Worm (Caenorhabditis elegans) whole organism, L2 larva: Measurements from ENCODE around the gene lurp-3.

ENCODE experiments used
- alr-1 ChIP-seq: fragments of 150-350 bp; optimal IDR thresholded peaks from 2 replicates; lab custom pipeline; 2014; ENCODE audit warnings: missing biosample characterization, missing genetic modification characterization
- ama-1 ChIP-seq: fragments of 150-350 bp; optimal IDR thresholded peaks from 2 replicates; lab custom pipeline; 2018; ENCODE audit warnings: inconsistent platforms
- elt-1 ChIP-seq: fragments of 150-350 bp; optimal IDR thresholded peaks from 2 replicates; lab custom pipeline; 2014; ENCODE audit warnings: missing biosample characterization, missing genetic modification characterization
- fos-1 ChIP-seq: fragments of 150-350 bp; optimal IDR thresholded peaks from 2 replicates; lab custom pipeline; 2014; ENCODE audit warnings: missing biosample characterization, missing genetic modification characterization
- nhr-11 ChIP-seq: fragments of 150-350 bp; optimal IDR thresholded peaks from 2 replicates; lab custom pipeline; 2014; ENCODE audit warnings: missing biosample characterization, missing genetic modification characterization
- nhr-25 ChIP-seq: fragments of 150-350 bp; sonication (generic microtip); optimal IDR thresholded peaks from 3 replicates; lab custom pipeline; 2014; ENCODE audit warnings: missing biosample characterization, missing genetic modification characterization
- snpc-4 ChIP-seq: fragments of 150-350 bp; optimal IDR thresholded peaks from 2 replicates; lab custom pipeline; 2014; ENCODE audit warnings: missing biosample characterization, missing genetic modification characterization
- unc-39 ChIP-seq: fragments of 150-350 bp; optimal IDR thresholded peaks from 2 replicates; lab custom pipeline; 2014; ENCODE audit warnings: missing biosample characterization, missing genetic modification characterization
- unc-62 ChIP-seq: fragments of 150-350 bp; optimal IDR thresholded peaks from 2 replicates; lab custom pipeline; 2014; ENCODE audit warnings: missing biosample characterization, missing genetic modification reagents, missing genetic modification characterization
- ztf-11 ChIP-seq: sonication (generic microtip); optimal IDR thresholded peaks from 2 replicates; lab custom pipeline; 2017; ENCODE audit warnings: missing biosample characterization, missing genetic modification characterization

DNA sequence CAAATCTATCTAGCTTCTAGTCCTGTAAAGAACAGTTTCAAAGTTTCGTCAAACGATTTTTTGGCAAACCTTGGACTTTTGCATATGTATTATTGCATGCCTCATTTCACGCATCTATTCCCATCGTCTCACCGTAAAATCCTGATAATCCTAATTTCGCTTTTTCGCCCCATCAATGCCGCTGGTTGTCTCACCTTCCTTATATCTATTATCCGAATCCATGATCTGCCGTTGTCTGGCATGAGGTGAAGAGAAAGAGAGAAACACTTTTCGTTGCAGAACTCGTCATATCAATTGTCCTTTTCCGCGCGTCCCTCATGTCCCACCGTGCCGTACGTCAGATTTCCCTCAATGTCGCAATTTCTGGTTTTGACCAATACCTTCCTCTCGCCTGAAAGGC lies 41.0 kb upstream of the lurp-3 start, which contains the start of gene cut-2:
- TF ChIP-seq nhr-25 (tag; lab: Kevin White, UChicago) (no peak), ztf-11 (tag; lab: Kevin White, UChicago) (no peak), snpc-4 (no peak), ama-1 (lab: Kevin White, UChicago) (no peak), alr-1 (tag; lab: Kevin White, UChicago) (no peak), unc-62 (no peak), nhr-11 (tag; lab: Kevin White, UChicago) (no peak), unc-39 (no peak), fos-1 (tag; lab: Kevin White, UChicago) (no peak), elt-1 (tag; lab: Kevin White, UChicago) (no peak)
